Worm (Caenorhabditis elegans): ENCODE data around the gene rnf-121.
A peak's percentile ranks its signal among the peaks of the same experiment; 100 is the strongest.

Gene rnf-121

DNA sequence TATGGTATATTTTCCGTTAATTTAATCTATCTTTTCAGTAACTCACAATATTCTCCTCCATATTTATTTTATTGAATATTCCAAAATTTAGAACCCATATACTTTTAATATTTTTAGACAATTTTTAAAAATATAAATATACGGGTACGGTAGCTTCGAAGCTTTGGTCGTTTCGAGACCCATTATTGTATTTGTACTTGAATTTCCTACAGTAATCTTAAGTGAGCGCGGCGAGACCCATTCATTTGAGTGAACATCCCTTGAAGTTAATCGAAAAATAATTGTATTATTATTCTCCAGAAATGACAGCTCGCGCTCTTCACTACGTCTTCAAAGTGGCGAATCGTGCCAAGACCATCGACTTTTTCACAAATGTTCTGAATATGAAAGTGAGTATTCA lies 17.5 kb downstream of the rnf-121 start, which contains the start of gene glod-4:
glod-4 (plus strand) TSS at position 301 of the 400 bp plus-strand sequence.
- TF ChIP-seq lin-13 (tag; optimal IDR thresholded peaks at IDR 0.05) (no peak), sem-2 (GFP tag; optimal IDR thresholded peaks at IDR 0.05) (no peak), sptf-1 (tag; optimal IDR thresholded peaks at IDR 0.05) (no peak), unc-62 (GFP tag; optimal IDR thresholded peaks at IDR 0.05) (no peak), pha-4 (tag; optimal IDR thresholded peaks at IDR 0.05) (no peak), ham-2 (GFP tag; optimal IDR thresholded peaks at IDR 0.05) (no peak), mls-2 (tag; optimal IDR thresholded peaks at IDR 0.05) (no peak)

DNA sequence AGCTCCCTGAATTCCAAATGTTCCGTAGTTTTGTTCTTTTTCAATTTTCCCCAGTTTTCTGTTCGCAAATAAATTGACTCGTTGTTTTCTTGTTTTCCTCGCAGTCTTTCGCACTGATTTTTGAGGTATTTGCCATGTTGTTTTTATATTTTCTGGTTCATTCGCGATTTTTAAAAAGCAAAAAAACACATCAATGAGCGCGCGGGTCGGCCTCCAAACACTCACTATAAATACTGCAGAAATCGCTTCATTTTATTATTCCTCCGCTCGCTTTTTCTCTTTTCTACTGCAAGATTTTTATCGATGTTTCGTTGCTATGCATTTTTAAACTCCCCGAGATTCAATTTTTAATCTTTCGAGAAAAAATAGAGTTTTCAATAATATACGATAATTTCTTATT lies 17.9 kb downstream of the rnf-121 start:
- TF ChIP-seq elt-3 (tag; optimal IDR thresholded peaks at IDR 0.05) (no peak), unc-120 (tag; optimal IDR thresholded peaks at IDR 0.05; ENCODE audit: poor library complexity, severe bottlenecking) (no peak), sem-2 (GFP tag; optimal IDR thresholded peaks at IDR 0.05) (no peak), lin-32 (GFP tag; optimal IDR thresholded peaks at IDR 0.05) (no peak), mep-1 (tag; optimal IDR thresholded peaks at IDR 0.05) (no peak), lin-13 (tag; optimal IDR thresholded peaks at IDR 0.05) (no peak), elt-1 (tag; optimal IDR thresholded peaks at IDR 0.05; ENCODE audit: borderline replicate concordance, insufficient read depth) (no peak), ceh-39 (tag; optimal IDR thresholded peaks at IDR 0.05) (no peak), zip-8 (tag; optimal IDR thresholded peaks at IDR 0.05) (no peak), unc-39 (tag; optimal IDR thresholded peaks at IDR 0.05) (no peak), ztf-11 (tag; optimal IDR thresholded peaks at IDR 0.05) (no peak), drap-1 (GFP tag; optimal IDR thresholded peaks at IDR 0.05) (no peak)

- TF ChIP-seq unc-39 (tag; optimal IDR thresholded peaks at IDR 0.05) (no peak), sem-2 (GFP tag; optimal IDR thresholded peaks at IDR 0.05) (no peak), nhr-12 (tag; optimal IDR thresholded peaks at IDR 0.05) (no peak), ces-1 (GFP tag; optimal IDR thresholded peaks at IDR 0.05) (no peak), drap-1 (GFP tag; optimal IDR thresholded peaks at IDR 0.05) (no peak), snpc-4 (tag; optimal IDR thresholded peaks at IDR 0.05) (no peak), lin-32 (GFP tag; optimal IDR thresholded peaks at IDR 0.05) (no peak)
These were observed 18.4 kb downstream of the rnf-121 start for ce11 chrIII:4152309-4152708.

DNA sequence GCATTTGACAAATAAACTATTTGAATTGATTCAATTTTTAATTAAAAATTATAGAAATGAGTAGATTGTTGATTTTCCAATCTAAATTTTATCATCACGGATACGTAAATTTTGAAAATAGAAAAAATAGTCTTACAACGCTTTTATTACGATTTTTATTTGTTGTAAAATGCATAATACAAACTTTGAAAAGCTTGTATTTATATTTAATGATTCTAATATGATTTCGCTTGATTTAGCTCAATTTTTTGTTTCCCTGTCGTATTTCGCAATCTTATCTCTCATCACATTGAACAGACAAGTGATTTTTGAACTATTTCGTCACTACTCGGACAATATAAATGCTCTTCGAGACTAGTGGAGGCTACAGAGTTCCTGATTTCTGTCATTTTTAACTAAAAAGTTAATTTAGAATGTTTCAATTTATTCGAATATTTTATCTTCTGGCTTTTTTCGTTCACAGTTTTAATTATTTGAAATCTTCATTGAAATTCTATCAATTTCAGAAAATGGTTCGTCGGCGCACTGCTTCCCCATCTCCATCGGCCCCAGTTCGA lies 19.1 kb downstream of the rnf-121 start, which contains the start of the genes wht-3 and har-1:
wht-3 (minus strand) TSS at position 51 of the 557 bp plus-strand sequence.
har-1 (plus strand) TSS at position 507 of the 557 bp plus-strand sequence.
- TF ChIP-seq ztf-11 (tag; optimal IDR thresholded peaks at IDR 0.05) (no peak), nhr-76 (tag; optimal IDR thresholded peaks at IDR 0.05) (no peak), cnd-1 (tag; optimal IDR thresholded peaks at IDR 0.05) (no peak)

DNA sequence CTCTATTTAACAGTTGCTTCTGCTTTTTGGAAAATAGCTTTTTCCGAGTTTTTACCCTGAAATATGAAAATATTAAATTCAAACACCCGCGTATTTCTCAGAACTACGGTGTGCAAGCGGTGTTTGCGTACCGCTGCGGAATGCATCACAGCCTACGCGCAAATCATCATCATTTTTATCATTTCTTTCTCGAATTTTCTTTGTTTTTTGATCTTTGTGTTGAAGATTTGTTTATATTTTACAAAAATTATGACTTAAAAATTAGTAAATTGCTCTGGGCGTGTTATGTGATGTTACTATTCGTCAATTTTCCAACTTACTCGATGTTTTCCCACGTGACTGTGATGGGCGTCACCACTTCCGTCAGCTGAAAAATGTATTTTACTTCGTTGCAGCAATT lies 19.8 kb downstream of the rnf-121 start:
- TF ChIP-seq nhr-237 (tag; optimal IDR thresholded peaks at IDR 0.05) = peak; percentile 26
- TF ChIP-seq ceh-39 (tag; optimal IDR thresholded peaks at IDR 0.05) = peak; percentile 25
- TF ChIP-seq mep-1 (tag; optimal IDR thresholded peaks at IDR 0.05) = peak; percentile 68
- peak; percentile 97 for TF ChIP-seq lsy-2 (tag; optimal IDR thresholded peaks at IDR 0.05)
- TF ChIP-seq unc-120 (tag; optimal IDR thresholded peaks at IDR 0.05; ENCODE audit: poor library complexity, severe bottlenecking) = no peak
- peak; percentile 3 for TF ChIP-seq drap-1 (GFP tag; optimal IDR thresholded peaks at IDR 0.05)

DNA sequence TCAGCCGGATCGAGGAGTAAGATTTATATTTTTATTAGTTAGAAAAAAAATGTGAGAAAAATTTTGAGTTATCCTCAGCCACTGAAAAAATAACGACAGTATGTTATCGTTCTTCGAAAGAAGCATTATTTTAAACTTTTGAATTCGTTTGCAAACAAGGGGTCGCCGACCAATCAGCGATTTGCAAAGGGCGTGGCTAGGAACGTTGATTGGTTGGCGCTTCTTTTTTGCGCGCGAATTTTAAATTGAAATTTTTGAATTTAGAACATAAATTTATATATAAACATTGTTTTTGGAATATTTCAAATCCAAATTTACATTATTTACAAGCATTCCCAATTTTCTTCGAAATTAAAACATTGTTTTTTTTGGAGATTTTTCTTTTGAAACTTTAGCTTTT lies 27.6 kb downstream of the rnf-121 start:
- TF ChIP-seq ham-2 (GFP tag; optimal IDR thresholded peaks at IDR 0.05) (no peak), tbx-8 (GFP tag; optimal IDR thresholded peaks at IDR 0.05) (no peak), unc-39 (tag; optimal IDR thresholded peaks at IDR 0.05) (no peak), pha-4 (tag; optimal IDR thresholded peaks at IDR 0.05) (no peak), ceh-39 (tag; optimal IDR thresholded peaks at IDR 0.05) (no peak), ztf-11 (tag; optimal IDR thresholded peaks at IDR 0.05) (no peak), nhr-237 (tag; optimal IDR thresholded peaks at IDR 0.05) (no peak), mls-2 (tag; optimal IDR thresholded peaks at IDR 0.05) (no peak), unc-120 (tag; optimal IDR thresholded peaks at IDR 0.05; ENCODE audit: poor library complexity, severe bottlenecking) (no peak), ceh-43 (GFP tag; optimal IDR thresholded peaks at IDR 0.05) (no peak), ceh-83 (GFP tag; optimal IDR thresholded peaks at IDR 0.05) (no peak), lsy-2 (tag; optimal IDR thresholded peaks at IDR 0.05) (no peak), nhr-12 (tag; optimal IDR thresholded peaks at IDR 0.05) (no peak), zip-8 (tag; optimal IDR thresholded peaks at IDR 0.05) (no peak), lin-13 (tag; optimal IDR thresholded peaks at IDR 0.05) (no peak), unc-62 (GFP tag; optimal IDR thresholded peaks at IDR 0.05) (no peak), nhr-28 (tag; optimal IDR thresholded peaks at IDR 0.05) (no peak), M03D4.4 (tag; optimal IDR thresholded peaks at IDR 0.05) (no peak), elt-3 (tag; optimal IDR thresholded peaks at IDR 0.05) (no peak)
